Worm (Caenorhabditis elegans) whole organism, L2 larva: Measurements from ENCODE around the gene C37C3.1.
A peak's percentile ranks its signal among the peaks of the same experiment; 100 is the strongest.

ENCODE experiments used
- C34F6.9 ChIP-seq: fragments of 150-350 bp; optimal IDR thresholded peaks from 2 replicates; lab custom pipeline; 2014; ENCODE audit warnings: missing biosample characterization, missing genetic modification characterization
- F13H6.1 ChIP-seq: sonication (generic microtip); optimal IDR thresholded peaks from 2 replicates; lab custom pipeline; 2016; ENCODE audit warnings: missing genetic modification characterization, missing compliant biosample characterization
- R02D3.7 ChIP-seq: fragments of 150-350 bp; optimal IDR thresholded peaks from 2 replicates; lab custom pipeline; 2014; ENCODE audit warnings: missing biosample characterization, missing genetic modification characterization
- Y55F3AM.14 ChIP-seq: fragments of 200-800 bp; sonication (Bioruptor generic); optimal IDR thresholded peaks from 2 replicates; lab custom pipeline; 2018; ENCODE audit warnings: mild to moderate bottlenecking, missing genetic modification characterization, missing compliant biosample characterization
- alr-1 ChIP-seq: fragments of 150-350 bp; optimal IDR thresholded peaks from 2 replicates; lab custom pipeline; 2014; ENCODE audit warnings: missing biosample characterization, missing genetic modification characterization
- aly-2 ChIP-seq: fragments of 150-350 bp; optimal IDR thresholded peaks from 2 replicates; lab custom pipeline; 2014; ENCODE audit warnings: missing biosample characterization, missing genetic modification characterization
- blmp-1 ChIP-seq: sonication (generic microtip); optimal IDR thresholded peaks from 2 replicates; lab custom pipeline; 2017; ENCODE audit warnings: missing genetic modification characterization, mild to moderate bottlenecking, missing compliant biosample characterization, antibody characterized with exemption, moderate library complexity; ENCODE audit not compliant: insufficient read depth
- ceh-16 ChIP-seq: fragments of 150-350 bp; optimal IDR thresholded peaks from 2 replicates; lab custom pipeline; 2014; ENCODE audit warnings: missing biosample characterization, missing genetic modification characterization
- ceh-82 ChIP-seq: fragments of 150-350 bp; optimal IDR thresholded peaks from 2 replicates; lab custom pipeline; 2014; ENCODE audit warnings: missing biosample characterization, missing genetic modification characterization
- crh-2 ChIP-seq: sonication (generic microtip); optimal IDR thresholded peaks from 2 replicates; lab custom pipeline; 2017; ENCODE audit warnings: missing biosample characterization, missing genetic modification characterization
- dmd-4 ChIP-seq: sonication (generic microtip); optimal IDR thresholded peaks from 2 replicates; lab custom pipeline; 2017; ENCODE audit warnings: missing biosample characterization, missing genetic modification characterization
- egl-27 ChIP-seq: sonication (generic microtip); optimal IDR thresholded peaks from 3 replicates; lab custom pipeline; 2017; ENCODE audit warnings: missing biosample characterization, missing genetic modification reagents, missing genetic modification characterization
- elt-1 ChIP-seq: fragments of 150-350 bp; optimal IDR thresholded peaks from 2 replicates; lab custom pipeline; 2014; ENCODE audit warnings: missing biosample characterization, missing genetic modification characterization
- fos-1 ChIP-seq: fragments of 150-350 bp; optimal IDR thresholded peaks from 2 replicates; lab custom pipeline; 2014; ENCODE audit warnings: missing biosample characterization, missing genetic modification characterization
- gmeb-1 ChIP-seq: fragments of 150-350 bp; optimal IDR thresholded peaks from 2 replicates; lab custom pipeline; 2014; ENCODE audit warnings: missing biosample characterization, missing genetic modification characterization
- lin-11 ChIP-seq: fragments of 150-350 bp; sonication (generic microtip); optimal IDR thresholded peaks from 2 replicates; lab custom pipeline; 2014; ENCODE audit warnings: missing biosample characterization, missing genetic modification characterization, inconsistent platforms, mixed read lengths
- lin-13 ChIP-seq: fragments of 150-350 bp; optimal IDR thresholded peaks from 2 replicates; lab custom pipeline; 2014; ENCODE audit warnings: missing biosample characterization, missing genetic modification reagents, missing genetic modification characterization
- lin-39 ChIP-seq: fragments of 150-350 bp; optimal IDR thresholded peaks from 2 replicates; lab custom pipeline; 2014; ENCODE audit warnings: missing biosample characterization, missing genetic modification reagents, missing genetic modification characterization
- lsy-2 ChIP-seq, 2 experiments: fragments of 150-350 bp in 1 of 2; sonication (generic microtip) in 1 of 2; optimal IDR thresholded peaks; 2 replicates each; lab custom pipeline; 2014 to 2017; ENCODE audit warnings: missing biosample characterization in 2 of 2, missing genetic modification characterization in 2 of 2
- mab-5 ChIP-seq: fragments of 150-350 bp; optimal IDR thresholded peaks from 2 replicates; lab custom pipeline; 2014; ENCODE audit warnings: missing biosample characterization, missing genetic modification characterization
- mdl-1 ChIP-seq, 2 experiments: fragments of 150-350 bp in 1 of 2; sonication (generic microtip) in 1 of 2; optimal IDR thresholded peaks; 2 replicates each; lab custom pipeline; 2017; ENCODE audit warnings: missing biosample characterization in 2 of 2, missing genetic modification characterization in 2 of 2
- nhr-10 ChIP-seq: sonication (generic microtip); optimal IDR thresholded peaks from 2 replicates; lab custom pipeline; 2017; ENCODE audit warnings: missing biosample characterization, missing genetic modification characterization
- nhr-11 ChIP-seq: fragments of 150-350 bp; optimal IDR thresholded peaks from 2 replicates; lab custom pipeline; 2014; ENCODE audit warnings: missing biosample characterization, missing genetic modification characterization
- nhr-129 ChIP-seq: fragments of 150-350 bp; optimal IDR thresholded peaks from 2 replicates; lab custom pipeline; 2014; ENCODE audit warnings: missing biosample characterization, missing genetic modification characterization
- nhr-23 ChIP-seq: fragments of 150-350 bp; optimal IDR thresholded peaks from 2 replicates; lab custom pipeline; 2014; ENCODE audit warnings: missing biosample characterization, missing genetic modification reagents, missing genetic modification characterization
- nhr-237 ChIP-seq: fragments of 150-350 bp; optimal IDR thresholded peaks from 2 replicates; lab custom pipeline; 2014; ENCODE audit warnings: missing biosample characterization, missing genetic modification characterization
- nhr-25 ChIP-seq: fragments of 150-350 bp; sonication (generic microtip); optimal IDR thresholded peaks from 3 replicates; lab custom pipeline; 2014; ENCODE audit warnings: missing biosample characterization, missing genetic modification characterization
- peb-1 ChIP-seq: fragments of 150-350 bp; optimal IDR thresholded peaks from 2 replicates; lab custom pipeline; 2014; ENCODE audit warnings: missing biosample characterization, missing genetic modification characterization
- sem-4 ChIP-seq: fragments of 150-350 bp; optimal IDR thresholded peaks from 2 replicates; lab custom pipeline; 2014; ENCODE audit warnings: missing biosample characterization, missing genetic modification reagents, missing genetic modification characterization
- skn-1 ChIP-seq: sonication (generic microtip); optimal IDR thresholded peaks from 2 replicates; lab custom pipeline; 2017; ENCODE audit warnings: missing biosample characterization, missing genetic modification characterization
- sma-3 ChIP-seq: sonication (generic microtip); optimal IDR thresholded peaks from 2 replicates; lab custom pipeline; 2016; ENCODE audit warnings: missing genetic modification reagents, missing genetic modification characterization, missing compliant biosample characterization
- snpc-4 ChIP-seq: fragments of 150-350 bp; optimal IDR thresholded peaks from 2 replicates; lab custom pipeline; 2014; ENCODE audit warnings: missing biosample characterization, missing genetic modification characterization
- unc-55 ChIP-seq: fragments of 150-350 bp; sonication (generic microtip); optimal IDR thresholded peaks from 3 replicates; lab custom pipeline; 2014; ENCODE audit warnings: missing biosample characterization, missing genetic modification reagents, missing genetic modification characterization
- ztf-1 ChIP-seq: fragments of 200-800 bp; sonication (Bioruptor generic); conservative IDR thresholded peaks from 2 replicates; pipeline ENCODE4 v1.3.6; 2022; ENCODE audit warnings: missing genetic modification characterization, missing compliant biosample characterization
- ztf-11 ChIP-seq: sonication (generic microtip); optimal IDR thresholded peaks from 2 replicates; lab custom pipeline; 2017; ENCODE audit warnings: missing biosample characterization, missing genetic modification characterization
- ztf-4 ChIP-seq: fragments of 150-350 bp; optimal IDR thresholded peaks from 2 replicates; lab custom pipeline; 2014; ENCODE audit warnings: missing biosample characterization, missing genetic modification characterization

C37C3.1 gene

ce11 chrV:7876881-7877475, 19.2 kb downstream of the C37C3.1 start, which contains the start of gene F40A3.3:
F40A3.3 (plus strand) TSS chrV:7877444.
- TF ChIP-seq mdl-1 (tag; optimal IDR thresholded peaks at IDR 0.05; lab: Kevin White, UChicago) (no peak), sma-3 (GFP tag; lab: Kevin White, UChicago) (no peak), nhr-11 (tag; lab: Kevin White, UChicago) (no peak), snpc-4 (no peak), ztf-4 (tag; lab: Kevin White, UChicago) (no peak), Y55F3AM.14 (GFP tag; lab: Kevin White, UChicago) (no peak), nhr-10 (tag; lab: Kevin White, UChicago) (no peak), unc-55 (GFP tag; lab: Kevin White, UChicago) (peak; percentile 2), lsy-2 (tag; optimal IDR thresholded peaks at IDR 0.05; lab: Kevin White, UChicago) (peak in 1 of 2 experiments; percentile 12), fos-1 (tag; lab: Kevin White, UChicago) (no peak), nhr-129 (tag; lab: Kevin White, UChicago) (peak; percentile 1), mab-5 (tag; lab: Kevin White, UChicago) (no peak), lin-11 (tag; lab: Kevin White, UChicago) (no peak), peb-1 (no peak), nhr-23 (tag; lab: Kevin White, UChicago) (no peak), nhr-25 (tag; lab: Kevin White, UChicago) (no peak), dmd-4 (tag; lab: Kevin White, UChicago) (no peak)

- TF ChIP-seq nhr-129 (tag; lab: Kevin White, UChicago) (peak; percentile 3), gmeb-1 (tag; lab: Kevin White, UChicago) (peak; percentile 16), aly-2 (tag; lab: Kevin White, UChicago) (no peak)
Observed at ce11 chrV:7878411-7878964, 20.7 kb downstream of the C37C3.1 start, which contains the start of gene F40A3.2. F40A3.2 (plus strand) TSS chrV:7878914.

- TF ChIP-seq elt-1 (tag; lab: Kevin White, UChicago): no peak
- peak; percentile 21 for TF ChIP-seq C34F6.9 (tag; lab: Kevin White, UChicago)
- no peak for TF ChIP-seq ztf-4 (tag; lab: Kevin White, UChicago)
- TF ChIP-seq nhr-129 (tag; lab: Kevin White, UChicago): peak; percentile 19
- peak; percentile 3 for TF ChIP-seq sem-4 (tag; lab: Kevin White, UChicago)
- TF ChIP-seq skn-1 (tag; lab: Kevin White, UChicago): no peak
Observed at ce11 chrV:7884441-7884840, 26.7 kb downstream of the C37C3.1 start.

ce11 chrV:7888036-7888435, 30.3 kb downstream of the C37C3.1 start:
- TF ChIP-seq fos-1 (tag; lab: Kevin White, UChicago): peak; percentile 50
- TF ChIP-seq alr-1 (tag; lab: Kevin White, UChicago): no peak

- TF ChIP-seq ztf-1 (GFP tag; lab: Robert Waterston, UW): no peak
- TF ChIP-seq F13H6.1: no peak
- TF ChIP-seq nhr-23 (tag; lab: Kevin White, UChicago): no peak
- TF ChIP-seq ceh-82 (tag; lab: Kevin White, UChicago): no peak
- TF ChIP-seq alr-1 (tag; lab: Kevin White, UChicago): no peak
- TF ChIP-seq nhr-237 (tag; lab: Kevin White, UChicago): no peak
- TF ChIP-seq skn-1 (tag; lab: Kevin White, UChicago): no peak
- TF ChIP-seq mdl-1 (tag; optimal IDR thresholded peaks at IDR 0.05; lab: Kevin White, UChicago): no peak
- TF ChIP-seq crh-2 (tag; lab: Kevin White, UChicago): no peak
- TF ChIP-seq blmp-1 (tag; lab: Kevin White, UChicago): no peak
- TF ChIP-seq lin-39 (tag; lab: Kevin White, UChicago): no peak
- no peak for TF ChIP-seq nhr-25 (tag; lab: Kevin White, UChicago)
- no peak for TF ChIP-seq unc-55 (GFP tag; lab: Kevin White, UChicago)
- TF ChIP-seq ztf-11: no peak
- no peak for TF ChIP-seq C34F6.9 (tag; lab: Kevin White, UChicago)
- TF ChIP-seq ceh-16: no peak
- no peak for TF ChIP-seq lin-13 (GFP tag; lab: Kevin White, UChicago)
- no peak for TF ChIP-seq R02D3.7 (tag; lab: Kevin White, UChicago)
- no peak for TF ChIP-seq egl-27 (tag; lab: Kevin White, UChicago)
Observed at ce11 chrV:7891230-7891629, 33.5 kb downstream of the C37C3.1 start, which contains the start of gene F40A3.1. F40A3.1 (plus strand) TSS chrV:7891530.
